Fruit fly (Drosophila melanogaster) whole organism, prepupa: ENCODE results near the gene pie.
A peak's percentile ranks its signal among the peaks of the same experiment; 100 is the strongest.

Source experiments
- CG10631 ChIP-seq: fragments of 200-800 bp; sonication (Bioruptor generic); optimal IDR thresholded peaks from 2 replicates; lab custom pipeline; 2016; ENCODE audit warnings: missing biosample characterization, missing genetic modification characterization
- CG10669 ChIP-seq: fragments of 200-800 bp; sonication (Bioruptor generic); optimal IDR thresholded peaks from 3 replicates; lab custom pipeline; 2018; ENCODE audit warnings: missing biosample characterization, mild to moderate bottlenecking, missing genetic modification characterization, moderate library complexity
- CG11294 ChIP-seq: fragments of 200-800 bp; sonication (Bioruptor generic); IDR thresholded peaks from 2 replicates; pipeline ENCODE4 v1.3.6; 2022; ENCODE audit warnings: missing biosample characterization, missing genetic modification characterization
- CG11762 ChIP-seq: fragments of 200-800 bp; sonication (Bioruptor generic); optimal IDR thresholded peaks from 3 replicates; lab custom pipeline; 2016; ENCODE audit warnings: missing biosample characterization, missing genetic modification characterization; ENCODE audit not compliant: insufficient read depth
- CG11902 ChIP-seq: fragments of 200-800 bp; sonication (Bioruptor generic); optimal IDR thresholded peaks from 3 replicates; lab custom pipeline; 2016; ENCODE audit warnings: missing biosample characterization, missing genetic modification characterization
- CG15336 ChIP-seq: fragments of 200-800 bp; sonication (Bioruptor generic); IDR thresholded peaks from 2 replicates; pipeline ENCODE4 v1.3.6; 2022; ENCODE audit warnings: missing biosample characterization, missing genetic modification characterization
- CG1621 ChIP-seq: fragments of 200-800 bp; sonication (Bioruptor generic); optimal IDR thresholded peaks from 3 replicates; lab custom pipeline; 2018; ENCODE audit warnings: missing biosample characterization, mild to moderate bottlenecking, missing genetic modification characterization
- CG3032 ChIP-seq: fragments of 200-800 bp; optimal IDR thresholded peaks from 2 replicates; lab custom pipeline; 2019; ENCODE audit warnings: missing biosample characterization, mild to moderate bottlenecking, missing genetic modification characterization, moderate library complexity
- CG32006 ChIP-seq: fragments of 200-800 bp; sonication (Bioruptor generic); optimal IDR thresholded peaks from 3 replicates; lab custom pipeline; 2017; ENCODE audit warnings: missing biosample characterization, mild to moderate bottlenecking, missing genetic modification characterization
- CG34406 ChIP-seq: fragments of 200-800 bp; sonication (Bioruptor generic); optimal IDR thresholded peaks from 3 replicates; lab custom pipeline; 2016; ENCODE audit warnings: missing biosample characterization, missing genetic modification characterization
- CG3919 ChIP-seq: fragments of 200-800 bp; sonication (Bioruptor generic); optimal IDR thresholded peaks from 3 replicates; lab custom pipeline; 2016; ENCODE audit warnings: missing biosample characterization, missing genetic modification characterization
- CG4318 ChIP-seq: fragments of 200-800 bp; sonication (Bioruptor generic); optimal IDR thresholded peaks from 3 replicates; lab custom pipeline; 2017; ENCODE audit warnings: missing biosample characterization, mild to moderate bottlenecking, missing genetic modification characterization
- CG6163 ChIP-seq: fragments of 200-800 bp; sonication (Bioruptor generic); IDR thresholded peaks from 3 replicates; pipeline ENCODE4 v1.3.6; 2022; ENCODE audit warnings: missing biosample characterization, missing genetic modification characterization
- CG6792 ChIP-seq: fragments of 200-800 bp; sonication (Bioruptor generic); optimal IDR thresholded peaks from 3 replicates; lab custom pipeline; 2016; ENCODE audit warnings: missing biosample characterization, missing genetic modification characterization
- CG6808 ChIP-seq: fragments of 200-800 bp; sonication (Bioruptor generic); optimal IDR thresholded peaks from 3 replicates; lab custom pipeline; 2017; ENCODE audit warnings: missing biosample characterization, missing genetic modification characterization, mild to moderate bottlenecking, moderate library complexity, missing genetic modification reagents
- CG7368 ChIP-seq: fragments of 200-800 bp; sonication (Bioruptor generic); optimal IDR thresholded peaks from 3 replicates; lab custom pipeline; 2016; ENCODE audit warnings: missing biosample characterization, missing genetic modification characterization
- CG8319 ChIP-seq: fragments of 200-800 bp; sonication (Bioruptor generic); optimal IDR thresholded peaks from 3 replicates; lab custom pipeline; 2016; ENCODE audit warnings: missing biosample characterization, missing genetic modification characterization
- CG9139 ChIP-seq: fragments of 200-800 bp; sonication (Bioruptor generic); optimal IDR thresholded peaks from 3 replicates; lab custom pipeline; 2017; ENCODE audit warnings: missing biosample characterization, mild to moderate bottlenecking, missing genetic modification characterization
- Eip75B ChIP-seq: fragments of 200-800 bp; sonication (Bioruptor generic); optimal IDR thresholded peaks from 3 replicates; lab custom pipeline; 2016; ENCODE audit warnings: missing biosample characterization, missing genetic modification characterization
- Eip78C ChIP-seq: fragments of 200-800 bp; sonication (Bioruptor generic); peaks from one replicate; lab custom pipeline; 2016; ENCODE audit warnings: missing biosample characterization, missing genetic modification characterization
- Ets21C ChIP-seq: fragments of 200-800 bp; sonication (Bioruptor generic); optimal IDR thresholded peaks from 3 replicates; lab custom pipeline; 2016; ENCODE audit warnings: missing biosample characterization, missing genetic modification characterization
- Ets96B ChIP-seq: fragments of 200-800 bp; optimal IDR thresholded peaks from 2 replicates; lab custom pipeline; 2019; ENCODE audit warnings: missing biosample characterization, mild to moderate bottlenecking, missing genetic modification characterization, moderate library complexity
- Gug ChIP-seq: fragments of 200-800 bp; sonication (Bioruptor generic); IDR thresholded peaks from 2 replicates; pipeline ENCODE4 v1.3.6; 2022; ENCODE audit warnings: missing biosample characterization, missing genetic modification characterization
- Hr38 ChIP-seq: sonication (Bioruptor generic); optimal IDR thresholded peaks from 2 replicates; lab custom pipeline; 2016; ENCODE audit warnings: missing biosample characterization, missing genetic modification characterization
- Hr39 ChIP-seq: fragments of 200-800 bp; sonication (Bioruptor generic); optimal IDR thresholded peaks from 2 replicates; lab custom pipeline; 2016; ENCODE audit warnings: missing biosample characterization, missing genetic modification characterization
- Hr4 ChIP-seq: fragments of 200-800 bp; sonication (Bioruptor generic); optimal IDR thresholded peaks from 3 replicates; lab custom pipeline; 2016; ENCODE audit warnings: missing biosample characterization, missing genetic modification characterization
- Met ChIP-seq: fragments of 200-800 bp; sonication (Bioruptor generic); optimal IDR thresholded peaks from 3 replicates; lab custom pipeline; 2016; ENCODE audit warnings: missing biosample characterization, missing genetic modification characterization
- OdsH ChIP-seq: fragments of 200-800 bp; sonication (Bioruptor generic); optimal IDR thresholded peaks from 3 replicates; lab custom pipeline; 2016; ENCODE audit warnings: missing biosample characterization, missing genetic modification characterization
- Smox ChIP-seq: fragments of 200-800 bp; sonication (Bioruptor generic); optimal IDR thresholded peaks from 3 replicates; lab custom pipeline; 2016; ENCODE audit warnings: missing biosample characterization, missing genetic modification characterization
- Sox102F ChIP-seq: fragments of 200-800 bp; sonication (Bioruptor generic); optimal IDR thresholded peaks from 2 replicates; lab custom pipeline; 2016; ENCODE audit warnings: missing biosample characterization, mild to moderate bottlenecking, missing genetic modification characterization
- Sox15 ChIP-seq: fragments of 200-800 bp; sonication (Bioruptor generic); optimal IDR thresholded peaks from 3 replicates; lab custom pipeline; 2016; ENCODE audit warnings: missing biosample characterization, missing genetic modification characterization
- acj6 ChIP-seq: fragments of 200-800 bp; sonication (Bioruptor generic); optimal IDR thresholded peaks from 3 replicates; lab custom pipeline; 2016; ENCODE audit warnings: missing biosample characterization, missing genetic modification characterization
- cyc ChIP-seq: fragments of 200-800 bp; sonication (Bioruptor generic); optimal IDR thresholded peaks from 3 replicates; lab custom pipeline; 2016; ENCODE audit warnings: missing biosample characterization, missing genetic modification characterization
- dsx ChIP-seq: fragments of 200-800 bp; optimal IDR thresholded peaks from 3 replicates; lab custom pipeline; 2019; ENCODE audit warnings: missing biosample characterization, mild to moderate bottlenecking, missing genetic modification characterization, moderate library complexity; ENCODE audit not compliant: poor library complexity, severe bottlenecking
- eg ChIP-seq: fragments of 200-800 bp; sonication (Bioruptor generic); IDR thresholded peaks from 3 replicates; pipeline ENCODE4 v1.3.6; 2022; ENCODE audit warnings: missing biosample characterization, missing genetic modification characterization
- fd59A ChIP-seq: fragments of 200-800 bp; sonication (Bioruptor generic); optimal IDR thresholded peaks from 2 replicates; lab custom pipeline; 2017; ENCODE audit warnings: missing biosample characterization, mild to moderate bottlenecking, missing genetic modification characterization, missing genetic modification reagents
- lz ChIP-seq: fragments of 200-800 bp; sonication (Bioruptor generic); optimal IDR thresholded peaks from 3 replicates; lab custom pipeline; 2016; ENCODE audit warnings: missing biosample characterization, missing genetic modification characterization
- net ChIP-seq: fragments of 200-800 bp; sonication (Bioruptor generic); optimal IDR thresholded peaks from 3 replicates; lab custom pipeline; 2016; ENCODE audit warnings: missing biosample characterization, missing genetic modification characterization
- salr ChIP-seq, 2 experiments: fragments of 200-800 bp; sonication (Bioruptor generic); optimal IDR thresholded peaks; 3 replicates each; lab custom pipeline; 2016 to 2018; ENCODE audit warnings: missing biosample characterization in 2 of 2, missing genetic modification characterization in 2 of 2, mild to moderate bottlenecking in 1 of 2
- ss ChIP-seq, 2 experiments: fragments of 200-800 bp; sonication (Bioruptor generic); optimal IDR thresholded peaks; 2 replicates in 1 of 2; 3 replicates in 1 of 2; lab custom pipeline; 2017 to 2018; ENCODE audit warnings: mild to moderate bottlenecking in 2 of 2, missing biosample characterization in 2 of 2, missing genetic modification characterization in 2 of 2, moderate library complexity in 1 of 2
- svp ChIP-seq: fragments of 200-800 bp; sonication (Bioruptor generic); peaks from one replicate; lab custom pipeline; 2016; ENCODE audit warnings: missing biosample characterization, missing genetic modification characterization
- topi ChIP-seq: fragments of 200-800 bp; sonication (Bioruptor generic); optimal IDR thresholded peaks from 3 replicates; lab custom pipeline; 2016; ENCODE audit warnings: missing biosample characterization, missing genetic modification characterization
- vri ChIP-seq: fragments of 200-800 bp; sonication (Bioruptor generic); optimal IDR thresholded peaks from 3 replicates; lab custom pipeline; 2016; ENCODE audit warnings: missing biosample characterization, mild to moderate bottlenecking, missing genetic modification characterization

pie gene

DNA sequence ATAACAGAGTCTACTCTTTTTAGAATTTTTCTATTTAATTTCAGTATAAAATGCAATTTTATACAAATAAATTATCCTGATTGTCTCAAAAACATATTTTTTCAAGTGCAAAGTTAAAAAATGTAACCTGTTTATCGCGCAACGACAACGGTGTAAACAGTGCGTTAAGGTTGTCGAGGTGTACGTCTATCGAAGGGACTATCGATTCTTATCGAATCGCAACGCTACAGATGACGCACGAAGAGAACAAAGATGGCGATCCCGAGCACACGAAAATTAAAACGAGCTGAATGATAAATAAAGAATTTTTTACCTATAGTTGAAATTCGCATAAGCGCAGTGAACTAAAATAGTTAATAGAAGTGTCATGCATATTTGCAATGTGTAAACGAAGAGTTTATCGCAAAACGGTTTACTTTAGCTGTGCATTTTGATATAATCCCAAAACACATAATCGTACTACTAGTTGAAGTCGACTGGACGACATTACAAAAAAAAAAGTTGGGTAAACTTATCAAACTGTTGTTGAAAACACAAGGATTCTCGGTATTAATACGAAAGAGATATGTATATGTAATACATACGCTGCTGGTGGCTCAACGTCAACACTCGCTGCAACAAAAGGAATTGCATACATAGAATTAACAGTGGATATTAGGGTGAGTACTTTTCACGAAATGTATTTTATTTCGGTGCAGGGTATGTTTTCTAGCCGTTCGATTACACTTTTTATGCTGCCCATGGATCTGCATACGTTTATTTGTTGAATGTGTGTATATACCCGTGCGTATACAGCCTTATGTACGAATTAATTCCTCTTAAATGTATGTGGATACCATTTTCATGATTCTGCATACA, 34.5 kb downstream of the pie start, which contains the start of gene da (continued):
- no peak for TF ChIP-seq Hr38 (GFP tag; lab: Kevin White, UChicago)
- peak; percentile 36 for TF ChIP-seq CG6792 (GFP tag; lab: Kevin White, UChicago)
- TF ChIP-seq ss (GFP tag; optimal IDR thresholded peaks at IDR 0.05; lab: Kevin White, UChicago), result peak in 1 of 2 experiments; percentile 24
- no peak for TF ChIP-seq CG1621
- peak; percentile 5 for TF ChIP-seq Sox15 (GFP tag; lab: Kevin White, UChicago)
- TF ChIP-seq Gug (GFP tag; lab: Robert Waterston, UW), result no peak
- TF ChIP-seq CG11762, result no peak
- TF ChIP-seq Eip78C (GFP tag; lab: Kevin White, UChicago), result peak; percentile 73
- TF ChIP-seq CG8319 (GFP tag; lab: Kevin White, UChicago), result no peak
- TF ChIP-seq lz (GFP tag; lab: Kevin White, UChicago), result peak; percentile 61

DNA sequence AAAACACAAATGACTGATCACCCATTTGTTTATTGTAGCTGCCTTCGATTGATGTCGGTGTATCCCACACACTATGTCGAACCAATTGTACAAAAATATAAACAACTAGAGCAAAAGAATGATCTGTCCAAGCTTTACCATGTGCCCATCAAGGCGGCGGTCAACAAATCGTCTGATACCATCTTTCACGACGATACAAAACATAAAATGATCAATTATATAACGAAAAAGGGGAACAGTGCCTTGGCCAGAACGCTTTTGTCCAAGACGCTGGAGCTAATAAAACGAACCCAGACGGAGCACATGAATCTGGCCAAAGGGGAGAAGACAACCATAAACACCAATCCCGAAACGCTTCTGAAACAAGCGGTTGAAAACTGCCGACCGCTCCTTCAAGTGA, 35.8 kb downstream of the pie start:
- TF ChIP-seq CG10631 (GFP tag; lab: Kevin White, UChicago) (no peak), topi (GFP tag; lab: Kevin White, UChicago) (no peak), CG8319 (GFP tag; lab: Kevin White, UChicago) (no peak), fd59A (no peak)

DNA sequence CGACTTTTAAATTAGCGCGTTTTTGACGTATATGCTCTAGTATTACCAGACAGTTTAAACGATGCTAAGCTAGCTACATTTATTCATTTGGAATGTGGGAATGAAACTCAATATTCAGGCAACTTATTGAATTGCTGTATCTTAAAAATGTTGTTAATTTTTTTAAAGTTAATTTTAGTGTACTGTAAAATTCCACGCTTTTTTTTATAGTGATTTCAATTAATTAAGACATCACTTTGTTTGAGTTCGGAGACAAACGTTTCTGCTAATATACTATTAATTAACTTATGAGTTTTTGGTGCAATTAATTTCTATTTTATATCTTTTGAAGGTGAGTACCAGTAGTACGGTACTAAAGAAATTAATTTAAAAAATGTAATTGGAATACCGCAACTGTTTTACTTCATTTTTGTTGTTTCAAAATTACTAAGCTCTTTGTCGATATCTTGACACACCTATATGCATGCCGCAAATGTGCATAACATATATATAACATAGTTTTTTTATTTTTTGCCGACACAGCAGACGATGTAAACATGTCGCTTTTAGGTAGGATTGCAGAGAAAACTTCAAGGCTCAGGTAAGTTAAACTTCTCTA, 36.3 kb downstream of the pie start, which contains the start of the genes Cdk1 and mRpS7:
Gene Cdk1, minus strand, starts transcription at position 55 of the 598 bp plus-strand sequence.
Gene mRpS7, plus strand, starts transcription at position 455 of the 598 bp plus-strand sequence.
- peak; percentile 74 for TF ChIP-seq topi (GFP tag; lab: Kevin White, UChicago)
- peak; percentile 71 for TF ChIP-seq Hr39 (GFP tag; lab: Kevin White, UChicago)
- peak; percentile 73 for TF ChIP-seq Hr4 (GFP tag; lab: Kevin White, UChicago)
- peak; percentile 59 for TF ChIP-seq Ets21C
- TF ChIP-seq Eip75B (GFP tag; lab: Kevin White, UChicago), result peak; percentile 69
- TF ChIP-seq svp, result no peak
- TF ChIP-seq CG8319 (GFP tag; lab: Kevin White, UChicago), result no peak
- TF ChIP-seq CG1621, result no peak
- TF ChIP-seq acj6 (GFP tag; lab: Kevin White, UChicago), result peak; percentile 68
- TF ChIP-seq CG6808, result no peak
- TF ChIP-seq CG3032 (tag; lab: Kevin White, UChicago), result peak; percentile 71
- TF ChIP-seq salr (GFP tag; optimal IDR thresholded peaks at IDR 0.05; lab: Kevin White, UChicago), result peak in 1 of 2 experiments; percentile 69
- TF ChIP-seq eg (GFP tag; lab: Robert Waterston, UW), result no peak; the same call in 1 of the 3 replicates
- TF ChIP-seq Sox15 (GFP tag; lab: Kevin White, UChicago), result peak; percentile 49
- TF ChIP-seq CG11902 (GFP tag; lab: Kevin White, UChicago), result peak; percentile 56
- no peak for TF ChIP-seq CG6163 (GFP tag; lab: Robert Waterston, UW)
- TF ChIP-seq CG34406 (GFP tag; lab: Kevin White, UChicago), result peak; percentile 55
- peak; percentile 57 for TF ChIP-seq CG4318
- TF ChIP-seq Smox, result peak; percentile 74
- peak; percentile 57 for TF ChIP-seq dsx (GFP tag; lab: Kevin White, UChicago)
- TF ChIP-seq CG3919, result no peak
- peak; percentile 72 for TF ChIP-seq cyc (GFP tag; lab: Kevin White, UChicago)
- TF ChIP-seq fd59A, result no peak
- no peak for TF ChIP-seq vri
- TF ChIP-seq CG11294 (GFP tag; lab: Robert Waterston, UW), result no peak; the same call in 1 of the 2 replicates
- peak; percentile 78 for TF ChIP-seq OdsH
- TF ChIP-seq CG10669 (GFP tag; lab: Kevin White, UChicago), result peak; percentile 67
- no peak for TF ChIP-seq Hr38 (GFP tag; lab: Kevin White, UChicago)
- no peak for TF ChIP-seq Gug (GFP tag; lab: Robert Waterston, UW)
- TF ChIP-seq lz (GFP tag; lab: Kevin White, UChicago), result peak; percentile 61
- peak; percentile 68 for TF ChIP-seq Ets96B
- peak; percentile 53 for TF ChIP-seq CG6792 (GFP tag; lab: Kevin White, UChicago)
- peak; percentile 72 for TF ChIP-seq CG10631 (GFP tag; lab: Kevin White, UChicago)
- TF ChIP-seq net, result no peak
- TF ChIP-seq CG15336 (GFP tag; lab: Robert Waterston, UW), result peak; percentile 65
- TF ChIP-seq Sox102F (GFP tag; lab: Kevin White, UChicago), result no peak
- peak; percentile 22 for TF ChIP-seq CG7368 (GFP tag; lab: Kevin White, UChicago)
- TF ChIP-seq CG9139 (GFP tag; lab: Kevin White, UChicago), result no peak
- TF ChIP-seq Met, result peak; percentile 72
- TF ChIP-seq CG32006, result no peak
